Worm (Caenorhabditis elegans) whole organism, midembryonic: ENCODE data around the gene lact-4.

ENCODE experiments used
- cog-1 ChIP-seq: sonication (generic microtip); optimal IDR thresholded peaks from 2 replicates; lab custom pipeline; 2016; ENCODE audit warnings: missing genetic modification characterization, missing compliant biosample characterization
- flt-1 ChIP-seq: fragments of 200-800 bp; sonication (Bioruptor generic); IDR thresholded peaks from 2 replicates; pipeline ENCODE4 v1.3.6; 2022; ENCODE audit warnings: missing genetic modification characterization, missing compliant biosample characterization
- med-1 ChIP-seq: sonication (generic microtip); optimal IDR thresholded peaks from 2 replicates; lab custom pipeline; 2017; ENCODE audit warnings: missing genetic modification characterization, mild to moderate bottlenecking, missing compliant biosample characterization, antibody characterized with exemption, missing genetic modification reagents; ENCODE audit not compliant: insufficient read depth

DNA sequence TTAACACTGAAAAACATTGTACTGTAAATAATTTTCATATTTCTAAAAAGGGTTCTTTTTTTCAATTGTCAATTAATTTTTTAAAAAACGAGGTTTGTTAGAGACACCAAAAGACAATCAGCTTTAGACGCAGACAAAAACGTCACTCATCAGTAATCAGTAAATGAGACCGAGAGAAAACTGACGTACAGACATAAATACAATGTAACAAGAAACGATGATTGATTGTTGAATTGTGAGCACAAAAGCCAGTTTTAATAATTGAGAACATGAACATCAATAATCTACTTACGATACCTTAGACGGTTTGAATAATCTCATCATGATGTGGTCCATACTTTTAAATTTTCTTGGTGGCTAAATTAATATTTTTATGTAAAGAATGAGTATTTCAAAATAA, 26.5 kb upstream of the lact-4 start:
- no peak for TF ChIP-seq flt-1 (GFP tag; lab: Robert Waterston, UW)
- TF ChIP-seq med-1 (GFP tag; lab: Kevin White, UChicago), result no peak
- no peak for TF ChIP-seq cog-1
